Worm (Caenorhabditis elegans) whole organism, L4/young adult: ENCODE measurements around the gene osta-2.
A peak's percentile ranks its signal among the peaks of the same experiment; 100 is the strongest.

Source experiments
- W03F9.2 ChIP-seq: fragments of 150-350 bp; optimal IDR thresholded peaks from 2 replicates; lab custom pipeline; 2014; ENCODE audit warnings: missing biosample characterization, missing genetic modification characterization
- dao-5 ChIP-seq: sonication (generic microtip); optimal IDR thresholded peaks from 2 replicates; lab custom pipeline; 2016; ENCODE audit warnings: missing genotype, missing genetic modification characterization, moderate library complexity, missing compliant biosample characterization
- him-1 ChIP-seq: sonication (generic microtip); optimal IDR thresholded peaks from 2 replicates; lab custom pipeline; 2016; ENCODE audit warnings: missing genotype, missing genetic modification reagents, missing genetic modification characterization, missing compliant biosample characterization

osta-2 gene

DNA sequence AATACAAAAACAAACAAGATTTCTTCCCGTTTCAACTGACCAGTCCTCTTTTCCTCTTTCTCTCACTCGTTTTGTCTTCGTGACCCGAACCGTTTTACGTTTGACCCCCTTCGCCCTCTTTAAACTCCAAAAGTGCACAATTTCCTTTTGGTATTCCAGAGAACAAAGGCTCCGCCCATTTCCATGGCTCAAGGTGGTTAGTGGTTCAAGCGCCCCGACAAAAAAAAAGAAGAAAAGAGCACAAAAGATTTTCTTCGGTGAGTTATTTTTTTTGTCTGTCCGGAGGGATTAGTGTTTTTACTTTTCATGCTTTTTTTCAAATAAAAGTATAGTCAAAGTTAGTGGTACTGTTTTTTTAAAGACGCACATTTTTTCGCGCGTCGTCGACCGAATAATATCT lies at the start of gene osta-2:
Gene osta-2, plus strand, starts transcription at position 160 of the 400 bp plus-strand sequence.
- no peak for TF ChIP-seq dao-5

ce11 chrII:5659675-5660074 lies 47.8 kb upstream of the osta-2 start, which contains the start of gene fut-3:
Gene fut-3, minus strand, starts transcription at chrII:5659775.
- no peak for TF ChIP-seq him-1 (tag; lab: Kevin White, UChicago)
- no peak for TF ChIP-seq W03F9.2 (tag; lab: Kevin White, UChicago)
- TF ChIP-seq dao-5: no peak

DNA sequence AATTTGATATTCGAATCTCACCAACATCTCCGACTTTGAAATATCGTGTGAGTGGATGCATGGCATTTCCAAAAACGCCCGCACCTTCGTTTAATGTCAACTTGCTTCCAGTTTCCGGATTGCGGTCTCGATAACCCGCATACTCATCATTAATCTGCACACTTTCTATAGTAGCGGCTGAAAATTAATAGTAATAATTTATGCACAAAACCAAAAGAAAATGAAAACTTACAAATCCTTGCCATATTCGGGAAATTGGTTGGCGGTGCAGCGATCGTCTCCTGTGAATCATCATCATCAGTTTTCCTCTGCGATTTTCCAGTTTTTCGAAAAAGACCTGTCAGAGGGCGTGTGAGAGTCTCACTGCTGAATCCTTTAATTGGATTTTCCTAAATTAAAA lies 47.3 kb upstream of the osta-2 start:
- TF ChIP-seq dao-5 (no peak), him-1 (tag; lab: Kevin White, UChicago) (no peak), W03F9.2 (tag; lab: Kevin White, UChicago) (no peak)

DNA sequence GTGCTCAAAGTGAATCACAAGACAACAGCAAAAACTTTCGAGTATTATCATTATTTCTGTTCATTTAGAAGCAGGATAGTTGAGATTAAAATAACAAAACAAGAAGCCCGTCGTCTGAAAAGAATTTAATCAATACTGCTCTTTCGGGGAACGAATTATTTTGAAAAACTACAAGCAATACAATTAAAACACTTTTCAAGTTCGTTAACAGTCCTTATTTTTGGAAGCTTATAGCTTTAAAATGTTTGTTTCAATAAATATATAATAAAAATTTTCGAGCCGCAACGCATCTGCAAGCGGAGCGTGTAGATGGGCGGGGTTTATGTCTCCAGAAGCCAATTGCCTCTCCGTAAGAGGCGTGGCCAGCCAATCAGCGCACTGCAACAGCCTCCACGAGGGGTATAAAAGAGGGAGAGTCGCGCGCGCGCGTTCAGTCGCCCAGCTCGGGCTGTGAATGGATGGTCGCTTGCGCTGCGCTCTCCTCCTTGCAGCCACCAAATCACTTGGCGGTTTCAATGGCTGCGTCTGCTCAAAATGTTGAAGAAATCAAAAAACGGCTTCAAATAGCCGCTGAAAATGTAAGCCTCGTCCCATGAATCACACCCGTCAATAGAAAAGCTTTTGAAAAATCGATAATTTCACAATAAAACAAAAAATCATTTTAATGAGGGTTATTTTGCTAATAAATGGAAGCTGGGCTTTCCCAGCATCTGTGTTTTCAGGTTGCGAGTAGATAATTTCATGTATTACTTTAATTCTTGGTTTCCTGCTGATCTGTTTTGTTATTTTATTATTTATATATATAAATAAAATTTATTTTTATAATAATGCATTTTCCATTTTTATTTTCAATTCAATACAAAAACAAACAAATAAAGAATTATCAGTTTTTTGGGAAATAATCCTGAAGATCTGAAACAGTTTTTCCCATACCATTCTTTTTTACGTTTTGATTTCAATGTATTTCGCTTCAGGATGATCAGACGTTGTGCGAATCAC lies 46.5 kb upstream of the osta-2 start, which contains the start of the genes ift-43 and mdt-26:
Gene ift-43, minus strand, starts transcription at position 51 of the 999 bp plus-strand sequence.
Gene mdt-26, plus strand, starts transcription at position 446 of the 999 bp plus-strand sequence.
- TF ChIP-seq dao-5 (no peak), him-1 (tag; lab: Kevin White, UChicago) (peak; percentile 73), W03F9.2 (tag; lab: Kevin White, UChicago) (peak; percentile 33)

ce11 chrII:5661735-5662177 lies 45.7 kb upstream of the osta-2 start:
- TF ChIP-seq dao-5 (peak; percentile 69), him-1 (tag; lab: Kevin White, UChicago) (peak; percentile 84), W03F9.2 (tag; lab: Kevin White, UChicago) (no peak)

DNA sequence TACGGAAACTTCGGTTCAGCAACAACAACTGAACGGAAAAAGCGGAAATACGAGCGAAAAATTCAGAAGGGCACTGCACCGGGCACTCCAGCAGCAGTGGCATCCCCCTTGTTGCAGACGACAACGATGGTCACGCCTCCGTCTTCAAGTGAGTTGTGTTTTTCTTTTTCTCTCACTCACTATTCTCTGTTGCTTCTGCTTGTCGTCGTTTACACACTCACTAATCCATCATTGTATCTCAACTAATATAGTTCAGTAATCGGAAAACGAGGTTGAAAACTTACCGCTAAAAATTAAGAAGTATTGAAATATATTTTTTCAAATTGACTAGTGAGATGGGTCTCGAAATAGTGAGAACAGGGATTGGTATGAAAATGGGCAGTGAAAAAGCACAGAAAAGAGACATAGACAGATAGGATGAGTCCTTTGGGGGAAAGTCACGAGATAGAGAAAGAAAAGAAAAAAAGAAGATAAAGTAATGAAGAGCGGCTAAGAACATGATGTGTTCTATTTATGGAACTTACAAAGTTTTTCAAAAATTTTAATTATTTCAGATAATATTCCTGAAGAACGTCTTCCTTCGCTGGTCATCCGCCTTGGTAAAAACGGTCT lies 44.2 kb upstream of the osta-2 start:
- TF ChIP-seq him-1 (tag; lab: Kevin White, UChicago) (no peak), W03F9.2 (tag; lab: Kevin White, UChicago) (no peak)

DNA sequence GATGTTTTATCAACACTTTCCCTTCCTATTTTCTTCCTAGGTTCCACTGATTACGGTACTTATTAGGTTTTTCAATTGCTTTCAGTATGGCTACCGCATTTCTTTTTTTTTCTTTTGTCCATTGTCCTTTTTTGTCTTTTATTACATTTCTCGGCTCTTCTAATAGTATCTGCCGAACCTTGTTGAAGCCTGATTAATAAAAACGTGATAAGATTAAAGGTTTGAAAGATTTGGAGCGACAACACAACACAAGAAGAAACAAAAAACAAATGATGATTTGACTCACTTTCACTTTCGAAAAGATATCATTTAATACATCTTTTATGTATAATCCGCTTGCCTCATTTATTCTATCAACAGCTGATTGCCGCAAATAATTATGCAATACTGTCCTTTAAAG lies 42.5 kb upstream of the osta-2 start, which contains the start of gene C25H3.15:
Gene C25H3.15, plus strand, starts transcription at position 301 of the 400 bp plus-strand sequence.
- no peak for TF ChIP-seq dao-5
- no peak for TF ChIP-seq him-1 (tag; lab: Kevin White, UChicago)
- TF ChIP-seq W03F9.2 (tag; lab: Kevin White, UChicago): no peak

ce11 chrII:5665991-5666390 lies 41.5 kb upstream of the osta-2 start, which contains the start of gene C25H3.16:
Gene C25H3.16, plus strand, starts transcription at chrII:5666291.
- TF ChIP-seq dao-5 (no peak), him-1 (tag; lab: Kevin White, UChicago) (no peak), W03F9.2 (tag; lab: Kevin White, UChicago) (no peak)

DNA sequence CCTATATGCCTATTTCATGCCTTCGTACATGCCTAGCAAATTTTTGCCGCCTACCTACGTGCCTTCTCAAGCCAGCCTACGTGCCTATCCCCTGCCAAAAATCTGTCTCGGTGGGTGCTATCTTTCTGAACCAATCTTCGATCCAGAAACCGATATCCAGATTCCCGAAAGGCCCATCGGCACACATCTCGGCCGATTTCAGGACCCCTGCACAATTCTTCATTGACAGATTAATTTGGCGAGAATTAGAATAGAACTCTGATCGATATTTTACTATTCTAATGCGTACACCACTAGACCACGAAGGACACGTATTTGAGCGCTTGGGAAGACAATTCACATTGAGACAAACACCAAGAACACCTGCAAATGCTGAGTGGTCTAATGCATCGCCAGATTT lies 40.0 kb upstream of the osta-2 start:
- TF ChIP-seq dao-5: no peak
- no peak for TF ChIP-seq him-1 (tag; lab: Kevin White, UChicago)
- no peak for TF ChIP-seq W03F9.2 (tag; lab: Kevin White, UChicago)

- TF ChIP-seq W03F9.2 (tag; lab: Kevin White, UChicago) (no peak), him-1 (tag; lab: Kevin White, UChicago) (no peak), dao-5 (no peak)
These were observed 38.7 kb upstream of the osta-2 start, which contains the start of gene C25H3.7 for ce11 chrII:5668830-5669229. Gene C25H3.7, minus strand, starts transcription at chrII:5668930.

DNA sequence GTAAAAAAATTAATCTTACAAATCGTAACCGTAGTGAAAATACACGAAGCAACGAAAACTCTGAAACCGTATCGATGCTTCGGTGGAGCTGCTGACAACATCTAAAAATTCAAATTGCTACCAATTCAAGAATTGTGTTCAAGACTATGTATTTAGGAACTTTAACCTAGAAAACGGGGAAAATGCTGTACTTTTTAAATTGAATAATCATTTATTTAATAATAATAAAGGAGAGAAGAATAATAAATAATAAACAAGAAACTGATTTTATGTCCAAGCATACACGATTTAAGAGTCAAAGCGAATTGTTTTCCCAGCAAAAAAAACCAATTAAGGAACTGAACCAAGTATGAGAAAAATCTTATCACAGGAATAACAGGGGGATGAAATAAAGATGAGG lies 37.9 kb upstream of the osta-2 start, which contains the start of gene C25H3.17:
Gene C25H3.17, minus strand, starts transcription at position 101 of the 400 bp plus-strand sequence.
- TF ChIP-seq him-1 (tag; lab: Kevin White, UChicago) (no peak), W03F9.2 (tag; lab: Kevin White, UChicago) (no peak), dao-5 (no peak)

DNA sequence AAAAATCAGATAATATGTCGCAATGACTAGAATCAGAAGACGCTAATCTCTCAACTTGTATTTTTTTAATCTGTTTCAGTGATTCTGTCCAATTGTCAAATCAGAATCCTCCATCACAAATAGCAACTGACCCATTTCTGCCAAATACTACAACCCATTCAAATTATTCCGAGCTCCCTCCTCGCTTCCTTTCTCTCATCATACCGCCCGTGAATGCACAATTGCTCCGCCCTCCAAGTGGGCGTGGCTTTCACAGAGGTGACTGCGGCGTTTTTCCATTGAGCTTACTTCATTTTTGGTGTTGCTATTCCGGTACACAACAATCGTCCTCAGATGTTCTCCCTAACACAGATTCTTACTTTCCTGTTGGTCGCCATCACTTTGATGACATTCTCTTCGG lies 26.8 kb upstream of the osta-2 start, which contains the start of gene flp-27:
Gene flp-27, plus strand, starts transcription at position 301 of the 400 bp plus-strand sequence.
- TF ChIP-seq dao-5 (no peak), W03F9.2 (tag; lab: Kevin White, UChicago) (no peak), him-1 (tag; lab: Kevin White, UChicago) (no peak)

DNA sequence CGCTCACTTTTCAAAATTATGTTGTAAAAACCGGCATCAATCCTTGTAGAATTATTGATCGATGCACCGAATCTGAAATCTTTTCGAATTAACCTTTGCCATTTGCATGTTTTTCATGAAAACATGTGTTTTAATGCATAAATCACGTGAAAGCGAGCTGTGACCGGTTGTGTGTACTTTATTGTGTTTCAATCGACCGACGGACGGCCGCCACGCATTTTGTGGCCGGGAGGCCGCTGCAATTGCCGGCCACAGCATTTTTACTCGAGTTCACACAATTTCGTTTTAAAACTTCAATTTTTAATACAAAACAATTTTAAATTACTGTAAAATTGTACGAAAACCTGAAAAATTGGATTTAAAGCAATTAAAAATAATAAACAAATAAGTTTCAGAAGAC lies 18.5 kb upstream of the osta-2 start, which contains the start of gene C25H3.11:
Gene C25H3.11, minus strand, starts transcription at position 82 of the 400 bp plus-strand sequence.
- TF ChIP-seq dao-5 (no peak), W03F9.2 (tag; lab: Kevin White, UChicago) (no peak)
